Worm (Caenorhabditis elegans) whole organism, L4 larva: ENCODE measurements around the gene srlf-10.

Source experiments
- F37D6.2 ChIP-seq: sonication (generic microtip); optimal IDR thresholded peaks from 2 replicates; lab custom pipeline; 2016; ENCODE audit warnings: mild to moderate bottlenecking, missing genetic modification characterization, missing compliant biosample characterization
- aha-1 ChIP-seq: fragments of 150-350 bp; peaks from one replicate; lab custom pipeline; 2014; ENCODE audit warnings: missing biosample characterization, missing genetic modification characterization
- aly-2 ChIP-seq: sonication (generic microtip); optimal IDR thresholded peaks from 2 replicates; lab custom pipeline; 2018; ENCODE audit warnings: missing biosample characterization, missing genetic modification characterization
- ama-1 ChIP-seq: fragments of 150-350 bp; optimal IDR thresholded peaks from 2 replicates; lab custom pipeline; 2014; ENCODE audit warnings: inconsistent platforms, mixed read lengths
- dmd-8 ChIP-seq: fragments of 200-800 bp; sonication (Bioruptor generic); IDR thresholded peaks from 2 replicates; pipeline ENCODE4 v1.3.6; 2022; ENCODE audit warnings: missing genetic modification characterization, missing compliant biosample characterization
- dve-1 ChIP-seq: sonication (generic microtip); optimal IDR thresholded peaks from 2 replicates; lab custom pipeline; 2017; ENCODE audit warnings: antibody characterized with exemption, mild to moderate bottlenecking, missing genetic modification characterization, missing compliant biosample characterization; ENCODE audit not compliant: insufficient read depth
- hlh-30 ChIP-seq: sonication (generic microtip); optimal IDR thresholded peaks from 2 replicates; lab custom pipeline; 2017; ENCODE audit warnings: antibody characterized with exemption, mild to moderate bottlenecking, missing genetic modification characterization, missing compliant biosample characterization; ENCODE audit not compliant: insufficient read depth
- mxl-2 ChIP-seq: fragments of 200-800 bp; sonication (Bioruptor generic); conservative IDR thresholded peaks from 2 replicates; pipeline ENCODE4 v1.3.6; 2022; ENCODE audit warnings: missing genetic modification reagents, missing genetic modification characterization, missing compliant biosample characterization
- nhr-11 ChIP-seq: fragments of 150-350 bp; optimal IDR thresholded peaks from 2 replicates; lab custom pipeline; 2014; ENCODE audit warnings: missing biosample characterization, missing genetic modification characterization
- nhr-76 ChIP-seq: fragments of 150-350 bp; optimal IDR thresholded peaks from 2 replicates; lab custom pipeline; 2014; ENCODE audit warnings: missing biosample characterization, missing genetic modification characterization
- pqm-1 ChIP-seq: sonication (generic microtip); optimal IDR thresholded peaks from 2 replicates; lab custom pipeline; 2017; ENCODE audit warnings: missing biosample characterization, missing genetic modification characterization
- skn-1 ChIP-seq: fragments of 150-350 bp; optimal IDR thresholded peaks from 2 replicates; lab custom pipeline; 2014; ENCODE audit warnings: missing biosample characterization, missing genetic modification characterization
- unc-130 ChIP-seq: sonication (generic microtip); optimal IDR thresholded peaks from 2 replicates; lab custom pipeline; 2016; ENCODE audit warnings: missing genetic modification reagents, missing genetic modification characterization, missing compliant biosample characterization

DNA sequence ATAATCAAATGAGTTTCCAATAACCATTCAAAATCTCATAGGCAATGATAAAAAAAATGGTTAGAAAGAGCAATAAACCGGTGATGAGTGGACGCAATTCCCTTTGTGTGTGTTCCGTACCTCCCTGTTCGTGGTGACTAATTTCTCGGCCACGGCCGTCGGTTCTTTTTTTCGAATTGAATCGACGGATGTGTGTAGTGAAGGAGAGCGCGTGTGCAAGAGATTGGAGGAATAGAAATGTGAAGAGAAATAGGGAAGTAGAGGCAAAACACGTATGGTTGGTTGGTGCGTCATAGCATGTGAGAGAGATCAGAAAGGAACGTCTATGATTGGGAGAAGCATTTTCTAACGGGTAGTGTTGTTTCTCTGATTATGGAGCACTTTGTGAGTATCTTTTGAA is 42.2 kb upstream of the srlf-10 start:
- TF ChIP-seq aha-1 (peak; percentile 50), pqm-1 (tag; lab: Kevin White, UChicago) (no peak), aly-2 (tag; lab: Kevin White, UChicago) (no peak), dmd-8 (no peak), skn-1 (tag; lab: Kevin White, UChicago) (no peak), ama-1 (no peak), mxl-2 (no peak), unc-130 (GFP tag; lab: Kevin White, UChicago) (no peak), nhr-76 (tag; lab: Kevin White, UChicago) (no peak), F37D6.2 (tag; lab: Kevin White, UChicago) (no peak), hlh-30 (tag; lab: Kevin White, UChicago) (peak; percentile 92), nhr-11 (tag; lab: Kevin White, UChicago) (peak; percentile 74), dve-1 (tag; lab: Kevin White, UChicago) (peak; percentile 54)
